Worm (Caenorhabditis elegans): ENCODE data around the gene slcr-46.3.

ce11 chrV:9714909-9715308, 9.0 kb downstream of the slcr-46.3 start, which contains the start of gene F40F9.3:
- TF ChIP-seq unc-62 (GFP tag; optimal IDR thresholded peaks at IDR 0.05) (no peak), nfya-1 (tag; optimal IDR thresholded peaks at IDR 0.05; ENCODE audit: borderline replicate concordance, insufficient read depth) (no peak), hrde-1 (tag; optimal IDR thresholded peaks at IDR 0.05; ENCODE audit: borderline replicate concordance) (no peak), ama-1 (optimal IDR thresholded peaks at IDR 0.05) (no peak), ama-1 (GFP tag; optimal IDR thresholded peaks at IDR 0.05) (no peak), snpc-4 (GFP tag; optimal IDR thresholded peaks at IDR 0.05) (no peak), snpc-4 (tag; optimal IDR thresholded peaks at IDR 0.05) (no peak), efl-1 (GFP tag; optimal IDR thresholded peaks at IDR 0.05) (no peak), nhr-90 (tag; optimal IDR thresholded peaks at IDR 0.05) (no peak), ztf-3 (GFP tag; optimal IDR thresholded peaks at IDR 0.05) (no peak), snpc-3.4 (tag; optimal IDR thresholded peaks at IDR 0.05) (no peak), egl-18 (GFP tag; IDR thresholded peaks at IDR 0.05) (no peak), dpl-1 (GFP tag; optimal IDR thresholded peaks at IDR 0.05) (no peak)
